Worm (Caenorhabditis elegans): ENCODE data around the gene Y71H2AM.12.

DNA sequence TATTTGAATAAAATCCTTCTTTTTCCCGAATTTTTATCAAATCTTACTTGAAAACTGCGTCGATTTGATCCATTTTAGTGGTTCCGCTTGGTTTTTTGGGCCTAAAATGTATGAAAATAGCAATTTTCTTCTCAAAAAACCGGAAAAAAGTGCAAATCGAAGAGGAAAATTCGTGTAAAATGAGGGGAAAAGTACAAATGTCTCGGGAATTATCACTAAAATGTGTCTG is 9.0 kb downstream of the Y71H2AM.12 start, which contains the start of gene Y71H2AM.11:
- TF ChIP-seq med-1 (GFP tag; optimal IDR thresholded peaks at IDR 0.05; ENCODE audit: insufficient read depth): no peak
- no peak for TF ChIP-seq T22C8.4 (GFP tag; IDR thresholded peaks at IDR 0.05)
- TF ChIP-seq flt-1 (GFP tag; IDR thresholded peaks at IDR 0.05): no peak
- no peak for TF ChIP-seq ztf-23 (GFP tag; IDR thresholded peaks at IDR 0.05)
- no peak for TF ChIP-seq ztf-29 (GFP tag; IDR thresholded peaks at IDR 0.05)
- no peak for TF ChIP-seq cog-1 (tag; optimal IDR thresholded peaks at IDR 0.05)
